Fruit fly (Drosophila melanogaster) whole organism, embryonic: ENCODE measurements around the gene Sfp78E.

Experiments
- ATbp ChIP-seq: fragments of 200-800 bp; sonication (Bioruptor generic); optimal IDR thresholded peaks from 2 replicates; lab custom pipeline; 2017; ENCODE audit warnings: missing biosample characterization, mild to moderate bottlenecking, missing genetic modification characterization, missing genetic modification reagents
- Atf-2 ChIP-seq: fragments of 200-800 bp; sonication (Bioruptor generic); optimal IDR thresholded peaks from 2 replicates; lab custom pipeline; 2016; ENCODE audit warnings: missing biosample characterization, missing genetic modification characterization
- Awh ChIP-seq: fragments of 200-800 bp; sonication (Bioruptor generic); IDR thresholded peaks from 2 replicates; pipeline ENCODE4, ENCODE4 v1.3.6; 2022; ENCODE audit warnings: missing biosample characterization, missing genetic modification characterization
- Bdp1 ChIP-seq: fragments of 200-800 bp; sonication (Bioruptor generic); optimal IDR thresholded peaks from 3 replicates; lab custom pipeline; 2016; ENCODE audit warnings: missing biosample characterization, missing genetic modification characterization
- CG10267 ChIP-seq: fragments of 200-800 bp; sonication (Bioruptor generic); optimal IDR thresholded peaks from 2 replicates; lab custom pipeline; 2018; ENCODE audit warnings: missing biosample characterization, mild to moderate bottlenecking, missing genetic modification characterization, moderate library complexity
- CG10431 ChIP-seq: fragments of 200-800 bp; sonication (Bioruptor generic); optimal IDR thresholded peaks from 3 replicates; lab custom pipeline; 2018; ENCODE audit warnings: missing biosample characterization, mild to moderate bottlenecking, missing genetic modification characterization
- CG10979 ChIP-seq: fragments of 200-800 bp; sonication (Bioruptor generic); optimal IDR thresholded peaks from 2 replicates; lab custom pipeline; 2018; ENCODE audit warnings: missing biosample characterization, mild to moderate bottlenecking, missing genetic modification characterization, moderate library complexity
- CG1603 ChIP-seq: fragments of 200-800 bp; sonication (Bioruptor generic); optimal IDR thresholded peaks from 2 replicates; lab custom pipeline; 2019; ENCODE audit warnings: missing biosample characterization, mild to moderate bottlenecking, missing genetic modification characterization, moderate library complexity
- CG17829 ChIP-seq: fragments of 200-800 bp; optimal IDR thresholded peaks from 2 replicates; lab custom pipeline; 2019; ENCODE audit warnings: missing biosample characterization, mild to moderate bottlenecking, missing genetic modification characterization, moderate library complexity
- CG2202 ChIP-seq: fragments of 200-800 bp; sonication (Bioruptor generic); optimal IDR thresholded peaks from 2 replicates; lab custom pipeline; 2018; ENCODE audit warnings: missing biosample characterization, mild to moderate bottlenecking, missing genetic modification characterization
- CG2712 ChIP-seq: fragments of 200-800 bp; optimal IDR thresholded peaks from 3 replicates; lab custom pipeline; 2019; ENCODE audit warnings: missing biosample characterization, mild to moderate bottlenecking, missing genetic modification characterization, moderate library complexity
- CG31388 ChIP-seq: fragments of 200-800 bp; sonication (Bioruptor generic); optimal IDR thresholded peaks from 2 replicates; lab custom pipeline; 2016; ENCODE audit warnings: missing biosample characterization, missing genetic modification characterization
- CG31441 ChIP-seq: fragments of 200-800 bp; sonication (Bioruptor generic); IDR thresholded peaks from 2 replicates; pipeline ENCODE4 v1.3.6; 2022; ENCODE audit warnings: missing biosample characterization, missing genetic modification characterization
- CG4820 ChIP-seq: fragments of 200-800 bp; sonication (Bioruptor generic); optimal IDR thresholded peaks from 3 replicates; lab custom pipeline; 2016; ENCODE audit warnings: missing biosample characterization, missing genetic modification characterization
- CG6175 ChIP-seq: fragments of 200-800 bp; sonication (Bioruptor generic); IDR thresholded peaks from 3 replicates; pipeline ENCODE4 v1.3.6; 2022; ENCODE audit warnings: missing biosample characterization, missing genetic modification characterization
- CG6689 ChIP-seq: fragments of 200-800 bp; sonication (Bioruptor generic); IDR thresholded peaks from 2 replicates; pipeline ENCODE4 v1.3.6; 2022; ENCODE audit warnings: missing biosample characterization, missing genetic modification characterization
- CG6791 ChIP-seq: fragments of 200-800 bp; sonication (Bioruptor generic); IDR thresholded peaks from 3 replicates; pipeline ENCODE4 v1.3.6; 2022; ENCODE audit warnings: missing biosample characterization, missing genetic modification characterization; ENCODE audit not compliant: partially characterized antibody
- Chrac-16 ChIP-seq: fragments of 200-800 bp; sonication (Bioruptor generic); optimal IDR thresholded peaks from 3 replicates; lab custom pipeline; 2016; ENCODE audit warnings: missing biosample characterization, missing genetic modification characterization
- D ChIP-seq, 2 experiments: fragments of 200-800 bp in 1 of 2; fragments of >200 bp in 1 of 2; sonication (Bioruptor generic) in 1 of 2; optimal IDR thresholded peaks; 2 replicates in 1 of 2; 3 replicates in 1 of 2; lab custom pipeline; 2017; ENCODE audit warnings: mild to moderate bottlenecking in 1 of 2, missing biosample characterization in 1 of 2, missing genetic modification characterization in 1 of 2, missing genetic modification reagents in 1 of 2
- D19A ChIP-seq: fragments of 200-800 bp; optimal IDR thresholded peaks from 3 replicates; lab custom pipeline; 2019; ENCODE audit warnings: missing biosample characterization, mild to moderate bottlenecking, missing genetic modification characterization, moderate library complexity
- Doc2 ChIP-seq: fragments of 200-800 bp; sonication (Bioruptor generic); IDR thresholded peaks from 2 replicates; pipeline ENCODE4 v1.3.6; 2022; ENCODE audit warnings: missing biosample characterization, missing genetic modification characterization
- Fer2 ChIP-seq: fragments of 200-800 bp; sonication (Bioruptor generic); optimal IDR thresholded peaks from 2 replicates; lab custom pipeline; 2018; ENCODE audit warnings: missing biosample characterization, mild to moderate bottlenecking, missing genetic modification characterization, moderate library complexity
- Med ChIP-seq: fragments of 200-800 bp; sonication (Bioruptor generic); peaks from one replicate; lab custom pipeline; 2016; ENCODE audit warnings: missing biosample characterization, missing genetic modification characterization, mild to moderate bottlenecking, inconsistent platforms, moderate library complexity
- Oli ChIP-seq: fragments of 200-800 bp; sonication (Bioruptor generic); optimal IDR thresholded peaks from 2 replicates; lab custom pipeline; 2018; ENCODE audit warnings: missing biosample characterization, mild to moderate bottlenecking, missing genetic modification characterization, moderate library complexity
- Optix ChIP-seq: fragments of 200-800 bp; sonication (Bioruptor generic); IDR thresholded peaks from 3 replicates; pipeline ENCODE4 v1.3.6; 2022; ENCODE audit warnings: missing biosample characterization, missing genetic modification characterization
- Ptx1 ChIP-seq: fragments of 200-800 bp; sonication (Bioruptor generic); IDR thresholded peaks from 2 replicates; pipeline ENCODE4 v1.3.6; 2022; ENCODE audit warnings: missing biosample characterization, missing genetic modification characterization
- Sin3A ChIP-seq: fragments of >200 bp; optimal IDR thresholded peaks from 2 replicates; lab custom pipeline; 2018
- Ssrp ChIP-seq: fragments of 200-800 bp; sonication (Bioruptor generic); optimal IDR thresholded peaks from 2 replicates; lab custom pipeline; 2018; ENCODE audit warnings: missing biosample characterization, mild to moderate bottlenecking, missing genetic modification characterization, moderate library complexity
- aop ChIP-seq: fragments of 200-800 bp; sonication (Bioruptor generic); IDR thresholded peaks from 2 replicates; pipeline ENCODE4 v1.3.6; 2022; ENCODE audit warnings: missing biosample characterization, missing genetic modification characterization
- az2 ChIP-seq: fragments of 200-800 bp; sonication (Bioruptor generic); optimal IDR thresholded peaks from 3 replicates; lab custom pipeline; 2016; ENCODE audit warnings: missing biosample characterization, missing genetic modification characterization
- br ChIP-seq: fragments of >200 bp; optimal IDR thresholded peaks from 2 replicates; lab custom pipeline; 2017
- ci ChIP-seq: fragments of 200-800 bp; sonication (Bioruptor generic); IDR thresholded peaks from 3 replicates; pipeline ENCODE4 v1.3.6; 2022; ENCODE audit warnings: missing biosample characterization, missing genetic modification characterization
- croc ChIP-seq: fragments of 200-800 bp; sonication (Bioruptor generic); conservative IDR thresholded peaks from 3 replicates; pipeline ENCODE4 v1.3.6; 2022; ENCODE audit warnings: missing biosample characterization, missing genetic modification characterization
- danr ChIP-seq: fragments of 200-800 bp; sonication (Bioruptor generic); IDR thresholded peaks from 2 replicates; pipeline ENCODE4 v1.3.6; 2022; ENCODE audit warnings: missing biosample characterization, missing genetic modification characterization
- dm ChIP-seq: fragments of 200-800 bp; sonication (Bioruptor generic); optimal IDR thresholded peaks from 3 replicates; lab custom pipeline; 2016; ENCODE audit warnings: missing biosample characterization, missing genetic modification characterization
- fd96Cb ChIP-seq: fragments of 200-800 bp; sonication (Bioruptor generic); optimal IDR thresholded peaks from 2 replicates; lab custom pipeline; 2018; ENCODE audit warnings: missing biosample characterization, mild to moderate bottlenecking, missing genetic modification characterization, moderate library complexity
- gem ChIP-seq: fragments of 200-800 bp; sonication (Bioruptor generic); optimal IDR thresholded peaks from 2 replicates; lab custom pipeline; 2019; ENCODE audit warnings: missing biosample characterization, mild to moderate bottlenecking, missing genetic modification characterization, moderate library complexity
- grn ChIP-seq: fragments of 200-800 bp; sonication (Bioruptor generic); optimal IDR thresholded peaks from 3 replicates; lab custom pipeline; 2017; ENCODE audit warnings: missing biosample characterization, missing genetic modification characterization
- h ChIP-seq: fragments of >200 bp; optimal IDR thresholded peaks from 2 replicates; lab custom pipeline; 2017
- jigr1 ChIP-seq: fragments of 200-800 bp; sonication (Bioruptor generic); IDR thresholded peaks from 3 replicates; pipeline ENCODE4 v1.3.6; 2022; ENCODE audit warnings: missing biosample characterization, missing genetic modification characterization
- luna ChIP-seq: fragments of 200-800 bp; sonication (Bioruptor generic); optimal IDR thresholded peaks from 2 replicates; lab custom pipeline; 2016; ENCODE audit warnings: missing biosample characterization, missing genetic modification characterization
- pb ChIP-seq: fragments of 200-800 bp; sonication (Bioruptor generic); optimal IDR thresholded peaks from 3 replicates; lab custom pipeline; 2016; ENCODE audit warnings: missing biosample characterization, missing genetic modification characterization
- prd ChIP-seq, 3 experiments: fragments of >200 bp in 2 of 3; fragments of 200-800 bp in 1 of 3; sonication (Bioruptor generic) in 1 of 3; optimal IDR thresholded peaks in 2 of 3; IDR thresholded peaks in 1 of 3; 2 replicates in 2 of 3; 3 replicates in 1 of 3; pipeline versions ENCODE4 v1.3.6 to Lab custom; 2017 to 2022; ENCODE audit warnings: missing biosample characterization in 1 of 3, missing genetic modification characterization in 1 of 3
- sc ChIP-seq, 3 experiments: fragments of >200 bp in 2 of 3; fragments of 200-800 bp in 1 of 3; sonication (Bioruptor generic) in 1 of 3; optimal IDR thresholded peaks; 2 replicates in 2 of 3; 3 replicates in 1 of 3; lab custom pipeline; 2017; ENCODE audit warnings: mild to moderate bottlenecking in 1 of 3, missing biosample characterization in 1 of 3, missing genetic modification characterization in 1 of 3, missing genetic modification reagents in 1 of 3
- sisA ChIP-seq: fragments of 200-800 bp; sonication (Bioruptor generic); IDR thresholded peaks from 2 replicates; pipeline ENCODE4 v1.3.6; 2022; ENCODE audit warnings: missing biosample characterization, missing genetic modification characterization
- sug ChIP-seq: fragments of 200-800 bp; optimal IDR thresholded peaks from 2 replicates; lab custom pipeline; 2019; ENCODE audit warnings: missing biosample characterization, mild to moderate bottlenecking, missing genetic modification characterization, moderate library complexity
- trem ChIP-seq: fragments of 200-800 bp; optimal IDR thresholded peaks from 3 replicates; lab custom pipeline; 2019; ENCODE audit warnings: missing biosample characterization, mild to moderate bottlenecking, missing genetic modification characterization, moderate library complexity
- twi ChIP-seq: fragments of 200-800 bp; optimal IDR thresholded peaks from 2 replicates; lab custom pipeline; 2019; ENCODE audit warnings: missing biosample characterization, mild to moderate bottlenecking, missing genetic modification characterization, moderate library complexity
- zen ChIP-seq: fragments of 200-800 bp; sonication (Bioruptor generic); optimal IDR thresholded peaks from 3 replicates; lab custom pipeline; 2018; ENCODE audit warnings: missing biosample characterization, mild to moderate bottlenecking, missing genetic modification characterization, moderate library complexity
- zf30C ChIP-seq: fragments of 200-800 bp; sonication (Bioruptor generic); optimal IDR thresholded peaks from 3 replicates; lab custom pipeline; 2018; ENCODE audit warnings: missing biosample characterization, mild to moderate bottlenecking, missing genetic modification characterization

Gene Sfp78E

dm6 chr3L:21727013-21727727, 43.3 kb upstream of the Sfp78E start (continued):
- TF ChIP-seq CG10431 (GFP tag; lab: Kevin White, UChicago) (no peak), Bdp1 (GFP tag; lab: Kevin White, UChicago) (no peak), gem (tag; lab: Kevin White, UChicago) (peak; percentile 66), ci (GFP tag; lab: Robert Waterston, UW) (0 out of 3 replicates have a peak, but pooled peaks have one; percentile 29), D19A (tag; lab: Kevin White, UChicago) (peak; percentile 15), dm (no peak), Ssrp (tag; lab: Kevin White, UChicago) (peak; percentile 33), CG4820 (peak; percentile 9), Fer2 (tag; lab: Kevin White, UChicago) (no peak), prd (optimal IDR thresholded peaks at IDR 0.05; lab: Kevin White, UChicago) (no peak), prd (GFP tag; IDR thresholded peaks at IDR 0.05; lab: Robert Waterston, UW) (peak; percentile 35; the same call in 1 of the 3 replicates), sisA (GFP tag; lab: Robert Waterston, UW) (no peak), Doc2 (GFP tag; lab: Robert Waterston, UW) (no peak), danr (GFP tag; lab: Robert Waterston, UW) (no peak), pb (GFP tag; lab: Kevin White, UChicago) (no peak), Optix (GFP tag; lab: Robert Waterston, UW) (no peak), CG10267 (tag; lab: Kevin White, UChicago) (peak; percentile 27), Awh (GFP tag; lab: Robert Waterston, UW) (no peak), zen (tag; lab: Kevin White, UChicago) (peak; percentile 16), CG31441 (GFP tag; lab: Robert Waterston, UW) (peak; percentile 44; the same call in 1 of the 2 replicates), Chrac-16 (peak; percentile 15), br (no peak), zf30C (GFP tag; lab: Kevin White, UChicago) (peak; percentile 73), aop (GFP tag; lab: Robert Waterston, UW) (no peak), CG17829 (tag; lab: Kevin White, UChicago) (peak; percentile 50), Med (GFP tag; lab: Kevin White, UChicago) (peak; percentile 52), h (lab: Kevin White, UChicago) (no peak), CG2712 (peak; percentile 63), Atf-2 (GFP tag; lab: Kevin White, UChicago) (no peak), trem (tag; lab: Kevin White, UChicago) (peak; percentile 10), CG6689 (peak; percentile 33; the same call in 1 of the 2 replicates), CG31388 (no peak), Oli (tag; lab: Kevin White, UChicago) (peak; percentile 11), CG10979 (tag; lab: Kevin White, UChicago) (peak; percentile 65), sc (optimal IDR thresholded peaks at IDR 0.05; lab: Kevin White, UChicago) (no peak), sc (GFP tag; optimal IDR thresholded peaks at IDR 0.05; lab: Kevin White, UChicago) (peak; percentile 4), grn (GFP tag; lab: Kevin White, UChicago) (peak; percentile 83), CG6791 (GFP tag; lab: Robert Waterston, UW) (no peak), fd96Cb (tag; lab: Kevin White, UChicago) (peak; percentile 38), sug (tag; lab: Kevin White, UChicago) (no peak), CG1603 (tag; lab: Kevin White, UChicago) (peak; percentile 1), Ptx1 (no peak), ATbp (GFP tag; lab: Kevin White, UChicago) (peak; percentile 12), CG6175 (GFP tag; lab: Robert Waterston, UW) (no peak), Sin3A (lab: Kevin White, UChicago) (no peak), croc (GFP tag; lab: Robert Waterston, UW) (no peak), CG2202 (tag; lab: Kevin White, UChicago) (peak; percentile 2), jigr1 (GFP tag; lab: Robert Waterston, UW) (no peak), luna (GFP tag; lab: Kevin White, UChicago) (no peak), D (optimal IDR thresholded peaks at IDR 0.05; lab: Kevin White, UChicago) (no peak), D (GFP tag; optimal IDR thresholded peaks at IDR 0.05; lab: Kevin White, UChicago) (no peak), az2 (GFP tag; lab: Kevin White, UChicago) (peak; percentile 9), twi (tag; lab: Kevin White, UChicago) (peak; percentile 63)
